Worm (Caenorhabditis elegans) whole organism, midembryonic: Measurements from ENCODE around the gene T22B7.8.

Source experiments
- flt-1 ChIP-seq: fragments of 200-800 bp; sonication (Bioruptor generic); IDR thresholded peaks from 2 replicates; pipeline ENCODE4 v1.3.6; 2022; ENCODE audit warnings: missing genetic modification characterization, missing compliant biosample characterization
- med-1 ChIP-seq: sonication (generic microtip); optimal IDR thresholded peaks from 2 replicates; lab custom pipeline; 2017; ENCODE audit warnings: missing genetic modification characterization, mild to moderate bottlenecking, missing compliant biosample characterization, antibody characterized with exemption, missing genetic modification reagents; ENCODE audit not compliant: insufficient read depth
- ref-1 ChIP-seq: fragments of 200-800 bp; sonication (Bioruptor generic); conservative IDR thresholded peaks from 2 replicates; pipeline ENCODE4 v1.3.6; 2022; ENCODE audit warnings: missing genetic modification reagents, missing genetic modification characterization, missing compliant biosample characterization

ce11 chrX:5680125-5680524 is 48.4 kb downstream of the T22B7.8 start, which contains the start of gene set-19:
- TF ChIP-seq flt-1 (GFP tag; lab: Robert Waterston, UW) (no peak), med-1 (GFP tag; lab: Kevin White, UChicago) (no peak), ref-1 (GFP tag; lab: Robert Waterston, UW) (no peak)
